Worm (Caenorhabditis elegans) whole organism, L3 larva: ENCODE results near the gene clec-121.

ENCODE experiments used
- R02D3.7 ChIP-seq: fragments of 150-350 bp; optimal IDR thresholded peaks from 2 replicates; lab custom pipeline; 2014; ENCODE audit warnings: missing biosample characterization, missing genetic modification characterization
- ZK546.5 ChIP-seq: sonication (generic microtip); optimal IDR thresholded peaks from 2 replicates; lab custom pipeline; 2017; ENCODE audit warnings: missing biosample characterization, missing genetic modification characterization
- ama-1 ChIP-seq: fragments of 150-350 bp; optimal IDR thresholded peaks from 2 replicates; lab custom pipeline; 2018
- ceh-16 ChIP-seq: sonication (generic microtip); optimal IDR thresholded peaks from 2 replicates; lab custom pipeline; 2017; ENCODE audit warnings: missing biosample characterization, missing genetic modification characterization
- ceh-28 ChIP-seq: fragments of 150-350 bp; optimal IDR thresholded peaks from 2 replicates; lab custom pipeline; 2014; ENCODE audit warnings: missing biosample characterization, missing genetic modification reagents, missing genetic modification characterization
- ceh-82 ChIP-seq: fragments of 150-350 bp; optimal IDR thresholded peaks from 2 replicates; lab custom pipeline; 2014; ENCODE audit warnings: missing biosample characterization, missing genetic modification characterization
- ceh-9 ChIP-seq: sonication (generic microtip); optimal IDR thresholded peaks from 2 replicates; lab custom pipeline; 2018; ENCODE audit warnings: missing biosample characterization, missing genetic modification characterization
- daf-12 ChIP-seq: fragments of 150-350 bp; optimal IDR thresholded peaks from 2 replicates; lab custom pipeline; 2014; ENCODE audit warnings: missing biosample characterization, missing genetic modification reagents, missing genetic modification characterization
- egl-27 ChIP-seq: sonication (generic microtip); optimal IDR thresholded peaks from 4 replicates; lab custom pipeline; 2017; ENCODE audit warnings: missing biosample characterization, missing genetic modification reagents, missing genetic modification characterization
- egl-5 ChIP-seq: fragments of 150-350 bp; optimal IDR thresholded peaks from 2 replicates; lab custom pipeline; 2017; ENCODE audit warnings: missing biosample characterization, missing genetic modification reagents, missing genetic modification characterization, inconsistent platforms
- elt-1 ChIP-seq: fragments of 150-350 bp; optimal IDR thresholded peaks from 2 replicates; lab custom pipeline; 2014; ENCODE audit warnings: missing biosample characterization, missing genetic modification characterization
- elt-2 ChIP-seq: sonication (generic microtip); optimal IDR thresholded peaks from 2 replicates; lab custom pipeline; 2016; ENCODE audit warnings: missing genetic modification reagents, mild to moderate bottlenecking, missing genetic modification characterization, missing compliant biosample characterization
- elt-3 ChIP-seq, 3 experiments: fragments of 150-350 bp in 1 of 3; sonication (generic microtip) in 2 of 3; optimal IDR thresholded peaks; 2 replicates in 2 of 3; 4 replicates in 1 of 3; lab custom pipeline; 2014 to 2017; ENCODE audit warnings: missing biosample characterization in 3 of 3, missing genetic modification characterization in 3 of 3
- eor-1 ChIP-seq, 2 experiments: fragments of 150-350 bp; optimal IDR thresholded peaks; 2 replicates each; lab custom pipeline; 2014 to 2018; ENCODE audit warnings: missing biosample characterization in 2 of 2, missing genetic modification characterization in 2 of 2
- fkh-2 ChIP-seq: fragments of 150-350 bp; optimal IDR thresholded peaks from 2 replicates; lab custom pipeline; 2014; ENCODE audit warnings: missing biosample characterization, missing genetic modification reagents, missing genetic modification characterization
- fos-1 ChIP-seq: fragments of 150-350 bp; optimal IDR thresholded peaks from 2 replicates; lab custom pipeline; 2014; ENCODE audit warnings: missing biosample characterization, missing genetic modification characterization
- hmg-11 ChIP-seq: sonication (generic microtip); optimal IDR thresholded peaks from 2 replicates; lab custom pipeline; 2016; ENCODE audit warnings: missing genetic modification characterization, missing compliant biosample characterization
- jun-1 ChIP-seq: fragments of 150-350 bp; optimal IDR thresholded peaks from 2 replicates; lab custom pipeline; 2014; ENCODE audit warnings: missing biosample characterization, missing genetic modification reagents, missing genetic modification characterization
- lin-15B ChIP-seq: fragments of 150-350 bp; optimal IDR thresholded peaks from 2 replicates; lab custom pipeline; 2014; ENCODE audit warnings: missing biosample characterization, missing genetic modification characterization
- lin-39 ChIP-seq: fragments of 150-350 bp; optimal IDR thresholded peaks from 2 replicates; lab custom pipeline; 2018; ENCODE audit warnings: missing biosample characterization, missing genetic modification reagents, missing genetic modification characterization
- lsy-12 ChIP-seq: sonication (generic microtip); optimal IDR thresholded peaks from 2 replicates; lab custom pipeline; 2016; ENCODE audit warnings: mild to moderate bottlenecking, missing genetic modification characterization, missing compliant biosample characterization
- mdl-1 ChIP-seq: fragments of 150-350 bp; optimal IDR thresholded peaks from 2 replicates; lab custom pipeline; 2014; ENCODE audit warnings: missing biosample characterization, missing genetic modification characterization
- nfya-1 ChIP-seq: sonication (generic microtip); optimal IDR thresholded peaks from 2 replicates; lab custom pipeline; 2017; ENCODE audit warnings: missing genetic modification characterization, mild to moderate bottlenecking, missing compliant biosample characterization, antibody characterized with exemption, moderate library complexity; ENCODE audit not compliant: insufficient read depth
- nhr-11 ChIP-seq: fragments of 150-350 bp; optimal IDR thresholded peaks from 2 replicates; lab custom pipeline; 2014; ENCODE audit warnings: missing biosample characterization, missing genetic modification characterization
- nhr-12 ChIP-seq: fragments of 150-350 bp; optimal IDR thresholded peaks from 2 replicates; lab custom pipeline; 2014; ENCODE audit warnings: missing biosample characterization, missing genetic modification characterization
- nhr-237 ChIP-seq: fragments of 150-350 bp; optimal IDR thresholded peaks from 2 replicates; lab custom pipeline; 2014; ENCODE audit warnings: missing biosample characterization, missing genetic modification characterization
- nhr-25 ChIP-seq: sonication (generic microtip); optimal IDR thresholded peaks from 2 replicates; lab custom pipeline; 2017; ENCODE audit warnings: missing biosample characterization, missing genetic modification characterization
- nhr-28 ChIP-seq: fragments of 150-350 bp; optimal IDR thresholded peaks from 2 replicates; lab custom pipeline; 2014; ENCODE audit warnings: missing biosample characterization, missing genetic modification characterization
- nhr-43 ChIP-seq: sonication (generic microtip); optimal IDR thresholded peaks from 2 replicates; lab custom pipeline; 2016; ENCODE audit warnings: mild to moderate bottlenecking, missing genetic modification characterization, missing compliant biosample characterization; ENCODE audit not compliant: poor library complexity, severe bottlenecking
- nhr-67 ChIP-seq: fragments of 150-350 bp; optimal IDR thresholded peaks from 2 replicates; lab custom pipeline; 2014; ENCODE audit warnings: missing biosample characterization, missing genetic modification characterization
- nhr-76 ChIP-seq: fragments of 150-350 bp; sonication (generic microtip); optimal IDR thresholded peaks from 5 replicates; lab custom pipeline; 2014; ENCODE audit warnings: missing biosample characterization, missing genetic modification characterization
- nhr-77 ChIP-seq: fragments of 150-350 bp; optimal IDR thresholded peaks from 2 replicates; lab custom pipeline; 2014; ENCODE audit warnings: missing biosample characterization, missing genetic modification characterization
- skn-1 ChIP-seq: fragments of 150-350 bp; optimal IDR thresholded peaks from 2 replicates; lab custom pipeline; 2014; ENCODE audit warnings: missing biosample characterization, missing genetic modification characterization
- snpc-4 ChIP-seq: fragments of 150-350 bp; optimal IDR thresholded peaks from 2 replicates; lab custom pipeline; 2014; ENCODE audit warnings: missing biosample characterization, missing genetic modification characterization
- tbx-2 ChIP-seq: sonication (generic microtip); optimal IDR thresholded peaks from 2 replicates; lab custom pipeline; 2016; ENCODE audit warnings: mild to moderate bottlenecking, missing genetic modification characterization, missing compliant biosample characterization
- unc-39 ChIP-seq: sonication (generic microtip); optimal IDR thresholded peaks from 4 replicates; lab custom pipeline; 2017; ENCODE audit warnings: missing biosample characterization, missing genetic modification characterization
- zag-1 ChIP-seq: fragments of 150-350 bp; optimal IDR thresholded peaks from 2 replicates; lab custom pipeline; 2014; ENCODE audit warnings: missing biosample characterization, missing genetic modification characterization
- ztf-11 ChIP-seq: fragments of 150-350 bp; optimal IDR thresholded peaks from 2 replicates; lab custom pipeline; 2014; ENCODE audit warnings: missing biosample characterization, missing genetic modification characterization
- ztf-4 ChIP-seq: fragments of 150-350 bp; optimal IDR thresholded peaks from 2 replicates; lab custom pipeline; 2014; ENCODE audit warnings: missing biosample characterization, missing genetic modification characterization

The clec-121 gene

ce11 chrII:3102018-3102417, at the start of gene clec-121:
TSS of gene clec-121 (plus strand) at chrII:3102318.
- TF ChIP-seq ceh-82: no peak
- TF ChIP-seq ztf-11 (tag; lab: Kevin White, UChicago): no peak
- no peak for TF ChIP-seq daf-12 (tag; lab: Kevin White, UChicago)
- no peak for TF ChIP-seq nhr-76 (tag; lab: Kevin White, UChicago)
- TF ChIP-seq egl-27 (tag; lab: Kevin White, UChicago): no peak
- TF ChIP-seq ztf-4 (tag; lab: Kevin White, UChicago): no peak
- TF ChIP-seq nhr-67 (tag; lab: Kevin White, UChicago): no peak
- TF ChIP-seq lsy-12 (tag; lab: Kevin White, UChicago): no peak

ce11 chrII:3052843-3053242, 49.3 kb upstream of the clec-121 start:
- TF ChIP-seq lsy-12 (tag; lab: Kevin White, UChicago) (no peak), fkh-2 (tag; lab: Kevin White, UChicago) (no peak), zag-1 (tag; lab: Kevin White, UChicago) (no peak), R02D3.7 (tag; lab: Kevin White, UChicago) (no peak), elt-3 (tag; optimal IDR thresholded peaks at IDR 0.05; lab: Kevin White, UChicago) (no peak), nhr-11 (no peak), ceh-28 (tag; lab: Kevin White, UChicago) (no peak), nhr-12 (tag; lab: Kevin White, UChicago) (no peak), ama-1 (lab: Kevin White, UChicago) (no peak), fos-1 (tag; lab: Kevin White, UChicago) (no peak), jun-1 (tag; lab: Kevin White, UChicago) (no peak), mdl-1 (tag; lab: Kevin White, UChicago) (no peak), ceh-16 (tag; lab: Kevin White, UChicago) (no peak), ztf-4 (tag; lab: Kevin White, UChicago) (no peak), egl-5 (tag; lab: Kevin White, UChicago) (no peak), skn-1 (tag; lab: Kevin White, UChicago) (no peak), ceh-9 (no peak), nhr-237 (no peak)

- no peak for TF ChIP-seq snpc-4 (tag; lab: Kevin White, UChicago)
- TF ChIP-seq ZK546.5 (tag; lab: Kevin White, UChicago): no peak
- TF ChIP-seq nfya-1: no peak
- no peak for TF ChIP-seq eor-1 (tag; optimal IDR thresholded peaks at IDR 0.05; lab: Kevin White, UChicago)
- no peak for TF ChIP-seq elt-2
- TF ChIP-seq nhr-28: no peak
- TF ChIP-seq nhr-43 (tag; lab: Kevin White, UChicago): no peak
- TF ChIP-seq jun-1 (tag; lab: Kevin White, UChicago): no peak
- no peak for TF ChIP-seq ceh-28 (tag; lab: Kevin White, UChicago)
- TF ChIP-seq ceh-9: no peak
- TF ChIP-seq elt-1 (tag; lab: Kevin White, UChicago): no peak
- TF ChIP-seq unc-39 (tag; lab: Kevin White, UChicago): no peak
- TF ChIP-seq fos-1 (tag; lab: Kevin White, UChicago): no peak
- TF ChIP-seq ztf-4 (tag; lab: Kevin White, UChicago): no peak
- TF ChIP-seq nhr-76 (tag; lab: Kevin White, UChicago): no peak
- TF ChIP-seq nhr-25: no peak
- no peak for TF ChIP-seq ceh-16 (tag; lab: Kevin White, UChicago)
- TF ChIP-seq ztf-11 (tag; lab: Kevin White, UChicago): no peak
Observed at ce11 chrII:3053689-3054088, 48.4 kb upstream of the clec-121 start.

- TF ChIP-seq nhr-77 (tag; lab: Kevin White, UChicago): no peak
- no peak for TF ChIP-seq ZK546.5 (tag; lab: Kevin White, UChicago)
- no peak for TF ChIP-seq lin-15B (tag; lab: Kevin White, UChicago)
Observed at ce11 chrII:3054221-3054620, 47.9 kb upstream of the clec-121 start, which contains the start of gene lido-13. TSS of gene lido-13 (minus strand) at chrII:3054321.

- TF ChIP-seq hmg-11 (tag; lab: Kevin White, UChicago) (peak; percentile 72), lin-39 (tag; lab: Kevin White, UChicago) (peak; percentile 30), tbx-2 (no peak)
Observed at ce11 chrII:3054622-3055021, 47.5 kb upstream of the clec-121 start.
